Worm (Caenorhabditis elegans) whole organism, young adult: ENCODE results near the gene syx-16.

Experiments used
- D2030.7 ChIP-seq: fragments of 200-800 bp; sonication (Bioruptor generic); IDR thresholded peaks from 2 replicates; pipeline ENCODE4 v1.3.6; 2022; ENCODE audit warnings: missing genetic modification reagents, missing genetic modification characterization, missing compliant biosample characterization
- F23B12.7 ChIP-seq: sonication (generic microtip); optimal IDR thresholded peaks from 2 replicates; lab custom pipeline; 2017; ENCODE audit warnings: missing genetic modification characterization, mild to moderate bottlenecking, missing compliant biosample characterization, antibody characterized with exemption, moderate library complexity; ENCODE audit not compliant: insufficient read depth
- F33H1.4 ChIP-seq: fragments of 200-800 bp; sonication (Bioruptor generic); IDR thresholded peaks from 2 replicates; pipeline ENCODE4 v1.3.6; 2022; ENCODE audit warnings: missing genetic modification reagents, missing genetic modification characterization, missing compliant biosample characterization
- K12H6.12 ChIP-seq: fragments of 200-800 bp; sonication (Bioruptor generic); optimal IDR thresholded peaks from 2 replicates; lab custom pipeline; 2018; ENCODE audit warnings: mild to moderate bottlenecking, missing genetic modification characterization, missing compliant biosample characterization
- Y79H2A.3 ChIP-seq: fragments of 200-800 bp; sonication (Bioruptor generic); conservative IDR thresholded peaks from 2 replicates; pipeline ENCODE4 v1.3.6; 2022; ENCODE audit warnings: missing genetic modification reagents, missing genetic modification characterization, missing compliant biosample characterization
- Y95B8A.8 ChIP-seq: fragments of 200-800 bp; sonication (Bioruptor generic); IDR thresholded peaks from 2 replicates; pipeline ENCODE4 v1.3.6; 2022; ENCODE audit warnings: missing genetic modification reagents, missing genetic modification characterization, missing compliant biosample characterization
- aptf-2 ChIP-seq: fragments of 200-800 bp; sonication (Bioruptor generic); conservative IDR thresholded peaks from 2 replicates; pipeline ENCODE4 v1.3.6; 2022; ENCODE audit warnings: missing genetic modification reagents, missing genetic modification characterization, missing compliant biosample characterization
- aptf-3 ChIP-seq: fragments of 200-800 bp; sonication (Bioruptor generic); IDR thresholded peaks from 2 replicates; pipeline ENCODE4 v1.3.6; 2022; ENCODE audit warnings: missing genetic modification characterization, missing compliant biosample characterization
- ccch-3 ChIP-seq: fragments of 200-800 bp; sonication (Bioruptor generic); optimal IDR thresholded peaks from 2 replicates; lab custom pipeline; 2018; ENCODE audit warnings: mild to moderate bottlenecking, missing genetic modification characterization, missing compliant biosample characterization
- cebp-1 ChIP-seq, 2 experiments: fragments of 200-800 bp in 1 of 2; sonication (Bioruptor generic) in 1 of 2; sonication (generic microtip) in 1 of 2; IDR thresholded peaks in 1 of 2; optimal IDR thresholded peaks in 1 of 2; 2 replicates each; pipeline versions ENCODE4 v1.3.6 to Lab custom; 2017 to 2022; ENCODE audit warnings: missing compliant biosample characterization in 2 of 2, missing genetic modification characterization in 2 of 2, mild to moderate bottlenecking in 1 of 2, missing genetic modification reagents in 1 of 2, moderate library complexity in 1 of 2
- ceh-100 ChIP-seq: fragments of 200-800 bp; sonication (Bioruptor generic); IDR thresholded peaks from 2 replicates; pipeline ENCODE4 v1.3.6; 2022; ENCODE audit warnings: missing genetic modification reagents, missing genetic modification characterization, missing compliant biosample characterization
- ceh-91 ChIP-seq: fragments of 200-800 bp; sonication (Bioruptor generic); IDR thresholded peaks from 2 replicates; pipeline ENCODE4 v1.3.6; 2022; ENCODE audit warnings: missing genetic modification reagents, missing genetic modification characterization, missing compliant biosample characterization
- dox-1 ChIP-seq: fragments of 200-800 bp; sonication (Bioruptor generic); IDR thresholded peaks from 2 replicates; pipeline ENCODE4 v1.3.6; 2022; ENCODE audit warnings: missing genetic modification reagents, missing genetic modification characterization, missing compliant biosample characterization
- dpl-1 ChIP-seq: fragments of 150-350 bp; optimal IDR thresholded peaks from 2 replicates; lab custom pipeline; 2014; ENCODE audit warnings: missing biosample characterization, missing genetic modification reagents, missing genetic modification characterization
- efl-1 ChIP-seq: fragments of 150-350 bp; optimal IDR thresholded peaks from 2 replicates; lab custom pipeline; 2014; ENCODE audit warnings: missing biosample characterization, missing genetic modification reagents, missing genetic modification characterization
- egl-44 ChIP-seq: fragments of 200-800 bp; sonication (Bioruptor generic); IDR thresholded peaks from 2 replicates; pipeline ENCODE4 v1.3.6; 2022; ENCODE audit warnings: missing genetic modification reagents, missing genetic modification characterization, missing compliant biosample characterization
- ekl-4 ChIP-seq: fragments of 200-800 bp; sonication (Bioruptor generic); IDR thresholded peaks from 2 replicates; pipeline ENCODE4 v1.3.6; 2022; ENCODE audit warnings: missing genetic modification reagents, missing genetic modification characterization, missing compliant biosample characterization
- him-1 ChIP-seq: sonication (generic microtip); optimal IDR thresholded peaks from 2 replicates; lab custom pipeline; 2016; ENCODE audit warnings: missing genotype, missing genetic modification reagents, missing genetic modification characterization, missing compliant biosample characterization
- hlh-26 ChIP-seq: fragments of 200-800 bp; sonication (Bioruptor generic); conservative IDR thresholded peaks from 2 replicates; pipeline ENCODE4 v1.3.6; 2022; ENCODE audit warnings: missing genetic modification reagents, missing genetic modification characterization, missing compliant biosample characterization
- hmg-1.2 ChIP-seq: fragments of 200-800 bp; sonication (Bioruptor generic); IDR thresholded peaks from 2 replicates; pipeline ENCODE4 v1.3.6; 2022; ENCODE audit warnings: missing genetic modification reagents, missing genetic modification characterization, missing compliant biosample characterization
- lin-26 ChIP-seq: fragments of 200-800 bp; sonication (Bioruptor generic); IDR thresholded peaks from 2 replicates; pipeline ENCODE4 v1.3.6; 2022; ENCODE audit warnings: missing genetic modification reagents, missing genetic modification characterization, missing compliant biosample characterization
- lin-54 ChIP-seq: fragments of 200-800 bp; sonication (Bioruptor generic); optimal IDR thresholded peaks from 2 replicates; lab custom pipeline; 2018; ENCODE audit warnings: mild to moderate bottlenecking, missing genetic modification characterization, missing compliant biosample characterization
- lir-1 ChIP-seq: fragments of 200-800 bp; sonication (Bioruptor generic); conservative IDR thresholded peaks from 2 replicates; pipeline ENCODE4 v1.3.6; 2022; ENCODE audit warnings: missing genetic modification reagents, missing genetic modification characterization, missing compliant biosample characterization
- lsl-1 ChIP-seq: fragments of 200-800 bp; sonication (Bioruptor generic); optimal IDR thresholded peaks from 2 replicates; lab custom pipeline; 2018; ENCODE audit warnings: mild to moderate bottlenecking, missing genetic modification characterization, moderate library complexity, missing compliant biosample characterization
- madf-3 ChIP-seq: fragments of 200-800 bp; sonication (Bioruptor generic); IDR thresholded peaks from 2 replicates; pipeline ENCODE4 v1.3.6; 2022; ENCODE audit warnings: missing genetic modification reagents, missing genetic modification characterization, missing compliant biosample characterization
- madf-6 ChIP-seq: fragments of 200-800 bp; sonication (Bioruptor generic); IDR thresholded peaks from 2 replicates; pipeline ENCODE4 v1.3.6; 2022; ENCODE audit warnings: missing genetic modification reagents, missing genetic modification characterization, missing compliant biosample characterization
- madf-8 ChIP-seq: fragments of 200-800 bp; sonication (Bioruptor generic); conservative IDR thresholded peaks from 2 replicates; pipeline ENCODE4 v1.3.6; 2022; ENCODE audit warnings: missing genetic modification reagents, missing genetic modification characterization, missing compliant biosample characterization
- mcd-1 ChIP-seq: fragments of 200-800 bp; sonication (Bioruptor generic); IDR thresholded peaks from 2 replicates; pipeline ENCODE4 v1.3.6; 2022; ENCODE audit warnings: missing genetic modification reagents, missing genetic modification characterization, missing compliant biosample characterization
- mxl-1 ChIP-seq: sonication (generic microtip); optimal IDR thresholded peaks from 2 replicates; lab custom pipeline; 2016; ENCODE audit warnings: missing genetic modification characterization, missing compliant biosample characterization
- nfyb-1 ChIP-seq: fragments of 200-800 bp; sonication (Bioruptor generic); IDR thresholded peaks from 2 replicates; pipeline ENCODE4 v1.3.6; 2022; ENCODE audit warnings: missing genetic modification reagents, missing genetic modification characterization, missing compliant biosample characterization
- sea-2 ChIP-seq: fragments of 200-800 bp; sonication (Bioruptor generic); IDR thresholded peaks from 2 replicates; pipeline ENCODE4 v1.3.6; 2022; ENCODE audit warnings: missing genetic modification characterization, missing compliant biosample characterization
- snpc-1.3 ChIP-seq: sonication (generic microtip); optimal IDR thresholded peaks from 2 replicates; lab custom pipeline; 2017; ENCODE audit warnings: missing genetic modification characterization, mild to moderate bottlenecking, missing compliant biosample characterization, antibody characterized with exemption, moderate library complexity, missing genotype, missing genetic modification reagents; ENCODE audit not compliant: insufficient read depth
- sptf-2 ChIP-seq: fragments of 200-800 bp; sonication (Bioruptor generic); optimal IDR thresholded peaks from 2 replicates; lab custom pipeline; 2018; ENCODE audit warnings: mild to moderate bottlenecking, missing genetic modification characterization, missing compliant biosample characterization
- tlf-1 ChIP-seq: fragments of 200-800 bp; sonication (Bioruptor generic); optimal IDR thresholded peaks from 2 replicates; lab custom pipeline; 2018; ENCODE audit warnings: mild to moderate bottlenecking, missing genetic modification characterization, missing compliant biosample characterization
- xnd-1 ChIP-seq: sonication (generic microtip); optimal IDR thresholded peaks from 2 replicates; lab custom pipeline; 2016; ENCODE audit warnings: missing genotype, missing genetic modification reagents, missing genetic modification characterization, missing compliant biosample characterization
- ztf-22 ChIP-seq: fragments of 200-800 bp; sonication (Bioruptor generic); optimal IDR thresholded peaks from 2 replicates; lab custom pipeline; 2018; ENCODE audit warnings: mild to moderate bottlenecking, missing genetic modification characterization, moderate library complexity, missing compliant biosample characterization
- ztf-25 ChIP-seq: fragments of 200-800 bp; sonication (Bioruptor generic); IDR thresholded peaks from 2 replicates; pipeline ENCODE4 v1.3.6; 2022; ENCODE audit warnings: missing genetic modification reagents, missing genetic modification characterization, missing compliant biosample characterization
- ztf-3 ChIP-seq: fragments of 200-800 bp; sonication (Bioruptor generic); optimal IDR thresholded peaks from 2 replicates; lab custom pipeline; 2018; ENCODE audit warnings: mild to moderate bottlenecking, missing genetic modification characterization, missing compliant biosample characterization

syx-16 gene

ce11 chrIII:5183372-5183771 is 25.5 kb downstream of the syx-16 start:
- TF ChIP-seq ceh-100 (GFP tag; lab: Robert Waterston, UW) (no peak), nfyb-1 (no peak), lir-1 (GFP tag; lab: Robert Waterston, UW) (no peak), mxl-1 (no peak), F33H1.4 (GFP tag; lab: Robert Waterston, UW) (no peak), cebp-1 (GFP tag; IDR thresholded peaks at IDR 0.05; lab: Robert Waterston, UW) (no peak), cebp-1 (tag; optimal IDR thresholded peaks at IDR 0.05; lab: Kevin White, UChicago) (no peak)

ce11 chrIII:5181641-5182040 is 27.3 kb downstream of the syx-16 start:
- no peak for TF ChIP-seq tlf-1 (GFP tag; lab: Kevin White, UChicago)
- peak; percentile 74; the same call in 1 of the 2 replicates for TF ChIP-seq hmg-1.2 (GFP tag; lab: Robert Waterston, UW)
- TF ChIP-seq, all 124 proteins: peak for 1

DNA sequence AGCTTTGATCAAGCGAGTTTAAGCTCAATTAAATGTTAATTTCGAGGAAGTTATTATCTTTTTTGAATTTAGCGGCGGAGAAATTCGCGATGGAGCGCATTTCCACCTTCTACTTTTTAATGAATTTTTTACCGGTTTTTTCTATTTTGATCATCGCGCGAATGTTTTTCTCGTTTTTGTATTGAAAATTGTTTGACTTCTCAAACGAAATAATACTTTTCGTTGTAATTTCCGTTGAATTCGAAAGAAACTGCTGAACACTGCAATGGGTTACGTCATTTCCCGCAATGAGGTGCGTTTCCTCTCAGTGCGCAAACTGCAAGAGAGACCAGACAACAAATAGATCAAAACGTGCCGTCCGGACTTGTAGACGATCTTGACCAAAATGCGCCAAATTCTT is 27.7 kb downstream of the syx-16 start:
- TF ChIP-seq dox-1 (peak; percentile 66), ccch-3 (no peak), ztf-25 (no peak), him-1 (tag; lab: Kevin White, UChicago) (peak; percentile 17), ztf-3 (GFP tag; lab: Kevin White, UChicago) (no peak), mcd-1 (GFP tag; lab: Robert Waterston, UW) (peak; percentile 47; the same call in 1 of the 2 replicates), Y79H2A.3 (GFP tag; lab: Robert Waterston, UW) (no peak), madf-8 (GFP tag; lab: Robert Waterston, UW) (peak; percentile 68), madf-6 (GFP tag; lab: Robert Waterston, UW) (peak; percentile 86), hmg-1.2 (GFP tag; lab: Robert Waterston, UW) (no peak), dpl-1 (peak; percentile 12), aptf-2 (0 out of 2 replicates have a peak, but pooled peaks have one; percentile 45), egl-44 (GFP tag; lab: Robert Waterston, UW) (no peak), ztf-22 (no peak), snpc-1.3 (no peak), K12H6.12 (tag; lab: Kevin White, UChicago) (no peak), lsl-1 (GFP tag; lab: Kevin White, UChicago) (peak; percentile 67), xnd-1 (tag; lab: Kevin White, UChicago) (peak; percentile 64), D2030.7 (GFP tag; lab: Robert Waterston, UW) (peak; percentile 67), lin-54 (peak; percentile 45), Y95B8A.8 (no peak), ekl-4 (GFP tag; lab: Robert Waterston, UW) (peak; percentile 54; the same call in 1 of the 2 replicates), aptf-3 (GFP tag; lab: Robert Waterston, UW) (no peak), lin-26 (0 out of 2 replicates have a peak, but pooled peaks have one; percentile 47), F23B12.7 (no peak), efl-1 (GFP tag; lab: Kevin White, UChicago) (peak; percentile 86), ceh-91 (GFP tag; lab: Robert Waterston, UW) (peak; percentile 67), sptf-2 (GFP tag; lab: Kevin White, UChicago) (no peak), madf-3 (GFP tag; lab: Robert Waterston, UW) (no peak), tlf-1 (GFP tag; lab: Kevin White, UChicago) (peak; percentile 52), sea-2 (GFP tag; lab: Robert Waterston, UW) (no peak), hlh-26 (GFP tag; lab: Robert Waterston, UW) (no peak), F33H1.4 (GFP tag; lab: Robert Waterston, UW) (peak; percentile 26; the same call in 1 of the 2 replicates)
